Fruit fly (Drosophila melanogaster): ENCODE data around the gene Sfp33A4.

- TF ChIP-seq psq (optimal IDR thresholded peaks at IDR 0.05) (no peak), CG8478 (optimal IDR thresholded peaks at IDR 0.05) (no peak), usp (GFP tag; optimal IDR thresholded peaks at IDR 0.05) (no peak), pan (optimal IDR thresholded peaks at IDR 0.05) (no peak), Dll (optimal IDR thresholded peaks at IDR 0.05) (no peak)
These were observed 23.4 kb upstream of the Sfp33A4 start, which contains the start of gene CycY for dm6 chr2L:11813665-11814087.
